Worm (Caenorhabditis elegans): Measurements from ENCODE around the gene dgk-2.
A peak's percentile ranks its signal among the peaks of the same experiment; 100 is the strongest.

dgk-2 gene

ce11 chrX:4504108-4504668 lies at the start of gene dgk-2:
Gene dgk-2 (minus strand): TSS chrX:4504388.
- TF ChIP-seq unc-42 (tag; optimal IDR thresholded peaks at IDR 0.05) (peak; percentile 28), dmd-4 (tag; optimal IDR thresholded peaks at IDR 0.05; ENCODE audit: borderline replicate concordance) (peak; percentile 0), ceh-18 (tag; optimal IDR thresholded peaks at IDR 0.05) (no peak), unc-55 (GFP tag; optimal IDR thresholded peaks at IDR 0.05) (peak; percentile 40), hlh-8 (tag; optimal IDR thresholded peaks at IDR 0.05) (no peak), pha-4 (tag; optimal IDR thresholded peaks at IDR 0.05) (no peak), tbx-2 (tag; optimal IDR thresholded peaks at IDR 0.05) (peak; percentile 26), sdc-2 (tag; optimal IDR thresholded peaks at IDR 0.05) (peak; percentile 12), rnt-1 (tag; optimal IDR thresholded peaks at IDR 0.05) (peak; percentile 13)

ce11 chrX:4553491-4553890 lies 49.3 kb upstream of the dgk-2 start:
- no peak for TF ChIP-seq ceh-19 (GFP tag; optimal IDR thresholded peaks at IDR 0.05)
- no peak for TF ChIP-seq sdc-2 (tag; optimal IDR thresholded peaks at IDR 0.05)
- no peak for TF ChIP-seq gmeb-2 (tag; optimal IDR thresholded peaks at IDR 0.05)
- no peak for TF ChIP-seq pax-1 (tag; optimal IDR thresholded peaks at IDR 0.05)
- TF ChIP-seq F13H6.1 (tag; optimal IDR thresholded peaks at IDR 0.05) = no peak
- no peak for TF ChIP-seq pat-9 (tag; optimal IDR thresholded peaks at IDR 0.05)
- TF ChIP-seq ceh-2 (tag; optimal IDR thresholded peaks at IDR 0.05) = no peak
- TF ChIP-seq nhr-11 (tag; optimal IDR thresholded peaks at IDR 0.05) = no peak
- TF ChIP-seq dve-1 (tag; optimal IDR thresholded peaks at IDR 0.05) = no peak
- TF ChIP-seq ceh-45 (GFP tag; IDR thresholded peaks at IDR 0.05) = no peak
- TF ChIP-seq ceh-6 (GFP tag; optimal IDR thresholded peaks at IDR 0.05) = no peak
- TF ChIP-seq ceh-18 (tag; optimal IDR thresholded peaks at IDR 0.05) = no peak
- TF ChIP-seq C38D4.7 (GFP tag; optimal IDR thresholded peaks at IDR 0.05) = no peak

- TF ChIP-seq tbx-2 (tag; optimal IDR thresholded peaks at IDR 0.05) (no peak), ref-2 (tag; optimal IDR thresholded peaks at IDR 0.05) (no peak), lin-11 (tag; optimal IDR thresholded peaks at IDR 0.05) (no peak), unc-42 (tag; optimal IDR thresholded peaks at IDR 0.05) (no peak), ttx-3 (tag; optimal IDR thresholded peaks at IDR 0.05) (no peak), pros-1 (tag; optimal IDR thresholded peaks at IDR 0.05) (no peak), syd-9 (tag; optimal IDR thresholded peaks at IDR 0.05) (no peak), zip-5 (tag; optimal IDR thresholded peaks at IDR 0.05) (no peak), unc-3 (GFP tag; conservative IDR thresholded peaks at IDR 0.05) (no peak), unc-3 (tag; optimal IDR thresholded peaks at IDR 0.05) (no peak), ceh-48 (tag; optimal IDR thresholded peaks at IDR 0.05) (no peak), dve-1 (tag; optimal IDR thresholded peaks at IDR 0.05) (no peak), ztf-16 (tag; optimal IDR thresholded peaks at IDR 0.05) (no peak), sox-4 (tag; optimal IDR thresholded peaks at IDR 0.05) (no peak), hlh-30 (tag; optimal IDR thresholded peaks at IDR 0.05; ENCODE audit: insufficient read depth) (no peak), hlh-6 (tag; optimal IDR thresholded peaks at IDR 0.05) (no peak), rnt-1 (tag; optimal IDR thresholded peaks at IDR 0.05) (no peak), ceh-6 (GFP tag; optimal IDR thresholded peaks at IDR 0.05) (no peak), fkh-6 (tag; optimal IDR thresholded peaks at IDR 0.05) (no peak), ama-1 (optimal IDR thresholded peaks at IDR 0.05) (no peak), ceh-18 (tag; optimal IDR thresholded peaks at IDR 0.05) (no peak)
These were observed 48.8 kb upstream of the dgk-2 start for ce11 chrX:4553033-4553432.

ce11 chrX:4550987-4551386 lies 46.8 kb upstream of the dgk-2 start:
- TF ChIP-seq ceh-30 (tag; optimal IDR thresholded peaks at IDR 0.05) = no peak
- TF ChIP-seq ref-2 (tag; optimal IDR thresholded peaks at IDR 0.05) = peak; percentile 60
